Worm (Caenorhabditis elegans): Measurements from ENCODE around the gene F57C12.2.

- TF ChIP-seq flt-1 (GFP tag; IDR thresholded peaks at IDR 0.05) (no peak), ama-1 (optimal IDR thresholded peaks at IDR 0.05) (no peak), B0310.2 (tag; optimal IDR thresholded peaks at IDR 0.05) (no peak), sea-1 (GFP tag; conservative IDR thresholded peaks at IDR 0.05) (no peak), ets-7 (tag; optimal IDR thresholded peaks at IDR 0.05) (no peak), scrt-1 (GFP tag; IDR thresholded peaks at IDR 0.05) (no peak), F13C5.2 (tag; optimal IDR thresholded peaks at IDR 0.05) (no peak), hmg-4 (GFP tag; optimal IDR thresholded peaks at IDR 0.05) (no peak), pes-1 (GFP tag; IDR thresholded peaks at IDR 0.05) (no peak), hnd-1 (tag; optimal IDR thresholded peaks at IDR 0.05) (no peak), tbx-37 (GFP tag; conservative IDR thresholded peaks at IDR 0.05) (no peak), ceh-13 (GFP tag; optimal IDR thresholded peaks at IDR 0.05) (no peak), ceh-36 (tag; optimal IDR thresholded peaks at IDR 0.05) (no peak)
These were observed 22.4 kb downstream of the F57C12.2 start for ce11 chrX:528761-529160.
